Worm (Caenorhabditis elegans): ENCODE data around the gene sqv-8.

Gene sqv-8

DNA sequence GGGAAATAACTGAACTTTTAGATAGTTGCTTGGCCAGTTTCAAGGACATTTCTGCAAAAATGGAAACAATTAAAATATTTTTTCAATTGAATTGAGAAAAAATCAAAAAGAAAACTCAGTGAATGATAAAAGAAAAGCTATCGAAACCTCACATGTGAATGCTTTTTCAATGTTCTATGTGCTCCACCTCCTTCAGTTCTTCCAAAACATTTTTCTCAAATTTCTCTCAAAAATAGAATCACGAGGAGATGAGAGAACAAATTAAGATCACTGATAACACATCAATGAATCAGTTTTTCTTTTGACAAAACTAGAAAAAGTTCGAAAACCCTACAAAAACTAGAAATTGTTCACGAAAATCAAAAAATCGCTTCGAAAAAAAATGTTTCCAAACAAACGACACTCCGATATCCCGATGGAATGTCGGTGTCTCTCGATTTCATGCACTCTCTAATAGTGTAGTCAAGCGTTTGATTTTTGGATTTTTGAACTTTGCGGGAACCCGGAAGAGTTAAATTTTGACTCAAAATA, 40.0 kb downstream of the sqv-8 start, which contains the start of gene ZK1320.9 (continued):
- no peak for TF ChIP-seq lin-54 (GFP tag; optimal IDR thresholded peaks at IDR 0.05)
- TF ChIP-seq attf-6 (GFP tag; IDR thresholded peaks at IDR 0.05) = no peak
- TF ChIP-seq snpc-1.1 (tag; optimal IDR thresholded peaks at IDR 0.05; ENCODE audit: insufficient read depth) = no peak
- TF ChIP-seq ztf-26 (tag; optimal IDR thresholded peaks at IDR 0.05) = peak; percentile 14
- peak; percentile 69 for TF ChIP-seq hmg-1.2 (GFP tag; IDR thresholded peaks at IDR 0.05)
- TF ChIP-seq fkh-3 (tag; optimal IDR thresholded peaks at IDR 0.05) = no peak

DNA sequence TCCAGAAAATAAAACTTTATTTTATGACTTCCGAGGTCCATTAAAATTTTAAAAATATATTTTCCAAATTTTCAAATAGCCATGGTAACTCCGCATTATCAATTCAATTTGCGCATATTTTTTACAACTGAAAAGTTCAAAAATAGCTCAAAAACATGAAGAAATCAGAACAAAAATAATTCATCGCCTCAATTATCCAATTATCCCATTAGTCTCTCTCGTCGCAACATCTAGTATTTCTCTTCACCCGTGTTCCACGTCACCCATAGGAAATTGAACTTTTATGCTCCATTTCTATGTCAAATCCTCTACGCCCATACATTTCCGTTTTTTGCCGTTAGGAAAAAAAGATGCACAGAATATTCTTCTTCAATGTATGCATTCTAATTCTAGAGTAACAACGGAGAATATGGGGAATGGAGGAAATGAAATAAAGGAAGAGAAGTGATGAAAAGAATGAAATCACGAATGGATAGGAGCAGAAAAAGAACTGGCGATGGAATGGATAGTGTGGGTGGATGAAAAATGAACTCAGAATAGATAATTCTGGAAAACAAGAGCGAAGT, 43.4 kb downstream of the sqv-8 start:
- TF ChIP-seq lag-1 (GFP tag; IDR thresholded peaks at IDR 0.05) = no peak
- TF ChIP-seq mxl-1 (tag; optimal IDR thresholded peaks at IDR 0.05) = no peak

DNA sequence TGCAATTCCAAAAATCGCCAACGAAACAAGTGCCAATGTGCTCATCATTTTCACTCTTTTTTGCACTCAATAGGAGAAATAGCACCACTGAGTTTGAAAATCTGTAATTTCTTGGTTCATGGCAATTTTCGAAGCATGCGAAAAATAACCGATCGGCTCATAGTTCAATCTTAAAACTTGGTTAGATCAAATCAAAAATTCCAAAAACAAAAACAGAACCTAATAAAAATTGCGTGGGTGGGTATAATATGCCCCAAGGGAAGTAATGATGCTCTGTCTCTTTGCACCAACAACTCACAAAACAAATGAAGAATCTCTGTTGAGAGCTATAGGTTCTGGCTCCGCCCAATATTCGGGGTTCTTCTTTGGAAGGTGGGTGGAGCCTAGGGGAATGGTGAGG, 45.1 kb downstream of the sqv-8 start, which contains the start of gene nlp-11:
Gene nlp-11, minus strand, starts transcription at position 101 of the 400 bp plus-strand sequence.
- TF ChIP-seq Y53F4B.3 (GFP tag; IDR thresholded peaks at IDR 0.05) (no peak), lin-26 (GFP tag; IDR thresholded peaks at IDR 0.05) (no peak), repo-1 (tag; optimal IDR thresholded peaks at IDR 0.05) (no peak), lsy-27 (tag; optimal IDR thresholded peaks at IDR 0.05; ENCODE audit: borderline replicate concordance, insufficient read depth) (no peak), hsf-1 (GFP tag; IDR thresholded peaks at IDR 0.05) (no peak), B0019.2 (GFP tag; conservative IDR thresholded peaks at IDR 0.05) (no peak), ceh-58 (GFP tag; IDR thresholded peaks at IDR 0.05) (no peak), egrh-3 (GFP tag; IDR thresholded peaks at IDR 0.05) (no peak), Y56A3A.18 (GFP tag; IDR thresholded peaks at IDR 0.05) (no peak), cebp-1 (GFP tag; IDR thresholded peaks at IDR 0.05) (no peak), cebp-1 (tag; optimal IDR thresholded peaks at IDR 0.05) (no peak), let-607 (tag; optimal IDR thresholded peaks at IDR 0.05) (no peak), mxl-1 (tag; optimal IDR thresholded peaks at IDR 0.05) (no peak)

DNA sequence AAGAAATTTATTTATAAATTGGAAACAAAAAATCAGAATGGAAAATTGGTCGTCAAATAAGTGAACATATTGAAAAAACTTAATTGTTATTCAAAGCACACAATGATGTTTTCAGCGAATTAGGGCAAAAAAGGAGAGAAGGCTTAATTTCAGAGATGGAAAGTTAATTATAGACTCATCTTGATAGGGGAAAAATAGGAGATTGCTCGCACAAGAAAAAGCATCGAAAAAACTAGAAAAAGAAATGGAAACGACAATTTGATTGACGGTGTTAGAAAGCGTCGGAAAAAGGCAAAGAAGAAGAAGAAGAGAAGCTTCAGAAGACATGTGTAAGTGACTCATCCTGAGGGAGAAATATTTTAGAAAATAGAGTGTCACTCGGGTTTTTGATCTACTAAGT, 49.2 kb downstream of the sqv-8 start:
- TF ChIP-seq snpc-3.4 (tag; optimal IDR thresholded peaks at IDR 0.05) = no peak
- TF ChIP-seq F57C9.4 (tag; optimal IDR thresholded peaks at IDR 0.05) = no peak
- no peak for TF ChIP-seq madf-10 (tag; optimal IDR thresholded peaks at IDR 0.05)
- no peak for TF ChIP-seq aptf-3 (GFP tag; IDR thresholded peaks at IDR 0.05)
- no peak for TF ChIP-seq mcd-1 (GFP tag; IDR thresholded peaks at IDR 0.05)
- no peak for TF ChIP-seq F52B5.7 (tag; optimal IDR thresholded peaks at IDR 0.05)
- no peak for TF ChIP-seq snpc-1.3 (tag; optimal IDR thresholded peaks at IDR 0.05; ENCODE audit: insufficient read depth)
- no peak for TF ChIP-seq Y67H2A.10 (GFP tag; conservative IDR thresholded peaks at IDR 0.05)
- no peak for TF ChIP-seq T26A5.8 (tag; optimal IDR thresholded peaks at IDR 0.05)
- TF ChIP-seq akir-1 (GFP tag; optimal IDR thresholded peaks at IDR 0.05) = no peak
- TF ChIP-seq bed-1 (GFP tag; IDR thresholded peaks at IDR 0.05) = no peak
- TF ChIP-seq rec-8 (tag; optimal IDR thresholded peaks at IDR 0.05) = no peak
- no peak for TF ChIP-seq B0336.3 (GFP tag; IDR thresholded peaks at IDR 0.05)
- no peak for TF ChIP-seq Y53F4B.3 (GFP tag; IDR thresholded peaks at IDR 0.05)
- TF ChIP-seq dpff-1 (tag; optimal IDR thresholded peaks at IDR 0.05) = no peak
- TF ChIP-seq pha-4 (tag; optimal IDR thresholded peaks at IDR 0.05) = no peak
- TF ChIP-seq egrh-3 (GFP tag; IDR thresholded peaks at IDR 0.05) = no peak
- TF ChIP-seq madf-8 (GFP tag; conservative IDR thresholded peaks at IDR 0.05) = no peak
- TF ChIP-seq rpc-1 (optimal IDR thresholded peaks at IDR 0.05) = no peak
- no peak for TF ChIP-seq rpc-1 (tag; optimal IDR thresholded peaks at IDR 0.05)

All from whole organism, young adult.